Worm (Caenorhabditis elegans) whole organism, L4/young adult: ENCODE data around the gene haly-1.

ENCODE experiments used
- W03F9.2 ChIP-seq: fragments of 150-350 bp; optimal IDR thresholded peaks from 2 replicates; lab custom pipeline; 2014; ENCODE audit warnings: missing biosample characterization, missing genetic modification characterization
- dao-5 ChIP-seq: sonication (generic microtip); optimal IDR thresholded peaks from 2 replicates; lab custom pipeline; 2016; ENCODE audit warnings: missing genotype, missing genetic modification characterization, moderate library complexity, missing compliant biosample characterization
- him-1 ChIP-seq: sonication (generic microtip); optimal IDR thresholded peaks from 2 replicates; lab custom pipeline; 2016; ENCODE audit warnings: missing genotype, missing genetic modification reagents, missing genetic modification characterization, missing compliant biosample characterization

The haly-1 gene

ce11 chrX:10880509-10880908, 15.9 kb downstream of the haly-1 start, which contains the start of gene T21E8.4:
TSS of gene T21E8.4 (plus strand) at chrX:10880809.
- TF ChIP-seq dao-5 (no peak), him-1 (tag; lab: Kevin White, UChicago) (no peak)

- TF ChIP-seq W03F9.2 (tag; lab: Kevin White, UChicago), result no peak
- TF ChIP-seq him-1 (tag; lab: Kevin White, UChicago), result no peak
- no peak for TF ChIP-seq dao-5
These were observed 19.2 kb downstream of the haly-1 start, which contains the start of gene pgp-6 for ce11 chrX:10877138-10877743. TSS of gene pgp-6 (minus strand) at chrX:10877425.

- TF ChIP-seq W03F9.2 (tag; lab: Kevin White, UChicago) (no peak), dao-5 (no peak), him-1 (tag; lab: Kevin White, UChicago) (no peak)
These were observed 26.3 kb downstream of the haly-1 start, which contains the start of gene pgp-7 for ce11 chrX:10870137-10870536. TSS of gene pgp-7 (minus strand) at chrX:10870237.

ce11 chrX:10864322-10864721, 32.1 kb downstream of the haly-1 start, which contains the start of gene pgp-8:
TSS of gene pgp-8 (minus strand) at chrX:10864422.
- no peak for TF ChIP-seq W03F9.2 (tag; lab: Kevin White, UChicago)
- TF ChIP-seq him-1 (tag; lab: Kevin White, UChicago), result no peak
- TF ChIP-seq dao-5, result no peak

- TF ChIP-seq W03F9.2 (tag; lab: Kevin White, UChicago), result no peak
- TF ChIP-seq dao-5, result no peak
- no peak for TF ChIP-seq him-1 (tag; lab: Kevin White, UChicago)
These were observed 33.8 kb downstream of the haly-1 start for ce11 chrX:10862582-10862981.

ce11 chrX:10861673-10862072, 34.7 kb downstream of the haly-1 start:
- TF ChIP-seq W03F9.2 (tag; lab: Kevin White, UChicago) (no peak), dao-5 (no peak), him-1 (tag; lab: Kevin White, UChicago) (no peak)

- TF ChIP-seq dao-5, result no peak
- no peak for TF ChIP-seq him-1 (tag; lab: Kevin White, UChicago)
- TF ChIP-seq W03F9.2 (tag; lab: Kevin White, UChicago), result no peak
These were observed 36.8 kb downstream of the haly-1 start for ce11 chrX:10859622-10860021.

- no peak for TF ChIP-seq him-1 (tag; lab: Kevin White, UChicago)
- no peak for TF ChIP-seq W03F9.2 (tag; lab: Kevin White, UChicago)
- no peak for TF ChIP-seq dao-5
These were observed 37.2 kb downstream of the haly-1 start, which contains the start of gene pgp-5 for ce11 chrX:10859211-10859610. TSS of gene pgp-5 (minus strand) at chrX:10859297.

ce11 chrX:10853271-10853670, 43.1 kb downstream of the haly-1 start:
- TF ChIP-seq him-1 (tag; lab: Kevin White, UChicago) (no peak), dao-5 (no peak), W03F9.2 (tag; lab: Kevin White, UChicago) (no peak)

ce11 chrX:10851735-10852134, 44.7 kb downstream of the haly-1 start:
- TF ChIP-seq him-1 (tag; lab: Kevin White, UChicago) (no peak), W03F9.2 (tag; lab: Kevin White, UChicago) (no peak), dao-5 (no peak)

- no peak for TF ChIP-seq dao-5
- no peak for TF ChIP-seq W03F9.2 (tag; lab: Kevin White, UChicago)
- TF ChIP-seq him-1 (tag; lab: Kevin White, UChicago), result no peak
These were observed 45.2 kb downstream of the haly-1 start for ce11 chrX:10851202-10851601.

ce11 chrX:10846898-10847297, 49.5 kb downstream of the haly-1 start:
- no peak for TF ChIP-seq W03F9.2 (tag; lab: Kevin White, UChicago)
- TF ChIP-seq dao-5, result no peak
- TF ChIP-seq him-1 (tag; lab: Kevin White, UChicago), result no peak

- TF ChIP-seq him-1 (tag; lab: Kevin White, UChicago) (no peak), W03F9.2 (tag; lab: Kevin White, UChicago) (no peak), dao-5 (no peak)
These were observed 51.6 kb downstream of the haly-1 start, which contains the start of gene C05A9.2 for ce11 chrX:10844602-10845354. TSS of gene C05A9.2 (minus strand) at chrX:10844674.

ce11 chrX:10844137-10844536, 52.3 kb downstream of the haly-1 start:
- TF ChIP-seq W03F9.2 (tag; lab: Kevin White, UChicago) (no peak), him-1 (tag; lab: Kevin White, UChicago) (no peak), dao-5 (no peak)
